Fruit fly (Drosophila melanogaster) whole organism, embryonic: ENCODE data around the gene CG17929.
A peak's percentile ranks its signal among the peaks of the same experiment; 100 is the strongest.

ENCODE experiments used
- Asciz ChIP-seq: fragments of 200-800 bp; sonication (Bioruptor generic); optimal IDR thresholded peaks from 2 replicates; lab custom pipeline; 2017; ENCODE audit warnings: missing biosample characterization, mild to moderate bottlenecking, missing genetic modification characterization, missing genetic modification reagents
- Atf6 ChIP-seq: fragments of 200-800 bp; sonication (Bioruptor generic); IDR thresholded peaks from 2 replicates; pipeline ENCODE4 v1.3.6; 2022; ENCODE audit warnings: missing biosample characterization, missing genetic modification characterization
- B-H1 ChIP-seq: fragments of 200-800 bp; sonication (Bioruptor generic); IDR thresholded peaks from 3 replicates; pipeline ENCODE4 v1.3.6; 2022; ENCODE audit warnings: missing biosample characterization, missing genetic modification characterization
- Bgb ChIP-seq: fragments of 200-800 bp; sonication (Bioruptor generic); IDR thresholded peaks from 2 replicates; pipeline ENCODE4 v1.3.6; 2022; ENCODE audit warnings: missing biosample characterization, missing genetic modification characterization; ENCODE audit not compliant: partially characterized antibody
- BtbVII ChIP-seq: fragments of 200-800 bp; sonication (Bioruptor generic); optimal IDR thresholded peaks from 3 replicates; lab custom pipeline; 2017; ENCODE audit warnings: missing biosample characterization, mild to moderate bottlenecking, missing genetic modification characterization
- CG10147 ChIP-seq: fragments of 200-800 bp; sonication (Bioruptor generic); optimal IDR thresholded peaks from 2 replicates; lab custom pipeline; 2019; ENCODE audit warnings: missing biosample characterization, mild to moderate bottlenecking, missing genetic modification characterization, moderate library complexity
- CG10209 ChIP-seq: fragments of 200-800 bp; sonication (Bioruptor generic); optimal IDR thresholded peaks from 3 replicates; lab custom pipeline; 2017; ENCODE audit warnings: missing biosample characterization, mild to moderate bottlenecking, missing genetic modification characterization, missing genetic modification reagents
- CG12299 ChIP-seq: fragments of 200-800 bp; sonication (Bioruptor generic); optimal IDR thresholded peaks from 2 replicates; lab custom pipeline; 2018; ENCODE audit warnings: missing biosample characterization, mild to moderate bottlenecking, missing genetic modification characterization
- CG12391 ChIP-seq: fragments of 200-800 bp; sonication (Bioruptor generic); optimal IDR thresholded peaks from 3 replicates; lab custom pipeline; 2018; ENCODE audit warnings: missing biosample characterization, mild to moderate bottlenecking, missing genetic modification characterization, moderate library complexity
- CG15696 ChIP-seq: fragments of 200-800 bp; sonication (Bioruptor generic); optimal IDR thresholded peaks from 2 replicates; lab custom pipeline; 2019; ENCODE audit warnings: missing biosample characterization, mild to moderate bottlenecking, missing genetic modification characterization, moderate library complexity
- CG1603 ChIP-seq: fragments of 200-800 bp; sonication (Bioruptor generic); optimal IDR thresholded peaks from 2 replicates; lab custom pipeline; 2019; ENCODE audit warnings: missing biosample characterization, mild to moderate bottlenecking, missing genetic modification characterization, moderate library complexity
- CG1647 ChIP-seq: fragments of 200-800 bp; sonication (Bioruptor generic); optimal IDR thresholded peaks from 3 replicates; lab custom pipeline; 2016; ENCODE audit warnings: missing biosample characterization, missing genetic modification characterization
- CG17328 ChIP-seq: fragments of 200-800 bp; sonication (Bioruptor generic); IDR thresholded peaks from 2 replicates; pipeline ENCODE4 v1.3.6; 2022; ENCODE audit warnings: missing biosample characterization, missing genetic modification characterization
- CG1792 ChIP-seq: fragments of 200-800 bp; sonication (Bioruptor generic); optimal IDR thresholded peaks from 2 replicates; lab custom pipeline; 2016; ENCODE audit warnings: missing biosample characterization, missing genetic modification characterization
- CG18011 ChIP-seq: fragments of 200-800 bp; sonication (Bioruptor generic); optimal IDR thresholded peaks from 2 replicates; lab custom pipeline; 2017; ENCODE audit warnings: missing biosample characterization, missing genetic modification characterization, mild to moderate bottlenecking, moderate library complexity, missing genotype
- CG18764 ChIP-seq: fragments of 200-800 bp; sonication (Bioruptor generic); optimal IDR thresholded peaks from 3 replicates; lab custom pipeline; 2016; ENCODE audit warnings: missing biosample characterization, missing genetic modification characterization
- CG2678 ChIP-seq: fragments of 200-800 bp; sonication (Bioruptor generic); optimal IDR thresholded peaks from 3 replicates; lab custom pipeline; 2019; ENCODE audit warnings: missing biosample characterization, mild to moderate bottlenecking, missing genetic modification characterization, moderate library complexity
- CG2889 ChIP-seq: fragments of 200-800 bp; sonication (Bioruptor generic); IDR thresholded peaks from 3 replicates; pipeline ENCODE4 v1.3.6; 2022; ENCODE audit warnings: missing biosample characterization, missing genetic modification characterization
- CG30020 ChIP-seq: fragments of 200-800 bp; optimal IDR thresholded peaks from 2 replicates; lab custom pipeline; 2019; ENCODE audit warnings: missing biosample characterization, mild to moderate bottlenecking, missing genetic modification characterization, moderate library complexity
- CG30403 ChIP-seq: fragments of 200-800 bp; sonication (Bioruptor generic); optimal IDR thresholded peaks from 3 replicates; lab custom pipeline; 2016; ENCODE audit warnings: missing biosample characterization, missing genetic modification characterization
- CG33213 ChIP-seq: fragments of 200-800 bp; sonication (Bioruptor generic); optimal IDR thresholded peaks from 3 replicates; lab custom pipeline; 2016; ENCODE audit warnings: missing biosample characterization, missing genetic modification characterization
- CG3995 ChIP-seq: fragments of 200-800 bp; sonication (Bioruptor generic); optimal IDR thresholded peaks from 3 replicates; lab custom pipeline; 2016; ENCODE audit warnings: missing biosample characterization, missing genetic modification characterization
- CG4360 ChIP-seq: fragments of 200-800 bp; sonication (Bioruptor generic); IDR thresholded peaks from 2 replicates; pipeline ENCODE4 v1.3.6; 2022; ENCODE audit warnings: missing biosample characterization, missing genetic modification characterization
- CG8924 ChIP-seq: fragments of 200-800 bp; optimal IDR thresholded peaks from 3 replicates; lab custom pipeline; 2019; ENCODE audit warnings: missing biosample characterization, mild to moderate bottlenecking, missing genetic modification characterization, moderate library complexity
- CG9437 ChIP-seq: fragments of 200-800 bp; sonication (Bioruptor generic); optimal IDR thresholded peaks from 2 replicates; lab custom pipeline; 2018; ENCODE audit warnings: missing biosample characterization, mild to moderate bottlenecking, missing genetic modification characterization
- CTCF ChIP-seq: fragments of 200-800 bp; sonication (Bioruptor generic); optimal IDR thresholded peaks from 2 replicates; lab custom pipeline; 2017; ENCODE audit warnings: missing biosample characterization, mild to moderate bottlenecking, missing genetic modification characterization, moderate library complexity
- Ets97D ChIP-seq: fragments of 200-800 bp; sonication (Bioruptor generic); optimal IDR thresholded peaks from 3 replicates; lab custom pipeline; 2016; ENCODE audit warnings: missing biosample characterization, missing genetic modification characterization
- Fer1 ChIP-seq: fragments of 200-800 bp; sonication (Bioruptor generic); optimal IDR thresholded peaks from 2 replicates; lab custom pipeline; 2017; ENCODE audit warnings: missing biosample characterization, mild to moderate bottlenecking, missing genetic modification characterization
- Gsc ChIP-seq: fragments of 200-800 bp; sonication (Bioruptor generic); IDR thresholded peaks from 2 replicates; pipeline ENCODE4 v1.3.6; 2022; ENCODE audit warnings: missing biosample characterization, missing genetic modification characterization
- HLHmδ ChIP-seq: fragments of 200-800 bp; sonication (Bioruptor generic); optimal IDR thresholded peaks from 2 replicates; lab custom pipeline; 2018; ENCODE audit warnings: missing biosample characterization, mild to moderate bottlenecking, missing genetic modification characterization, moderate library complexity
- Pdp1 ChIP-seq, 2 experiments: fragments of 200-800 bp; sonication (Bioruptor generic); optimal IDR thresholded peaks; 3 replicates each; lab custom pipeline; 2016; ENCODE audit warnings: missing biosample characterization in 2 of 2, missing genetic modification characterization in 2 of 2, mild to moderate bottlenecking in 1 of 2, moderate library complexity in 1 of 2
- Rfx ChIP-seq: fragments of 200-800 bp; sonication (Bioruptor generic); IDR thresholded peaks from 2 replicates; pipeline ENCODE4 v1.3.6; 2022; ENCODE audit warnings: missing biosample characterization, missing genetic modification characterization
- Sry-δ ChIP-seq: fragments of 200-800 bp; sonication (Bioruptor generic); optimal IDR thresholded peaks from 2 replicates; lab custom pipeline; 2016; ENCODE audit warnings: missing biosample characterization, missing genetic modification characterization
- Tbp ChIP-seq: fragments of >200 bp; optimal IDR thresholded peaks from 2 replicates; lab custom pipeline; 2018; ENCODE audit warnings: missing biosample characterization, missing genetic modification characterization
- Trl ChIP-seq, 3 experiments: fragments of >200 bp in 2 of 3; fragments of 200-800 bp in 1 of 3; sonication (Bioruptor generic) in 1 of 3; optimal IDR thresholded peaks; 2 replicates in 1 of 3; 3 replicates in 2 of 3; lab custom pipeline; 2016 to 2017; ENCODE audit warnings: missing biosample characterization in 1 of 3, missing genetic modification characterization in 1 of 3
- ato ChIP-seq: fragments of 200-800 bp; sonication (Bioruptor generic); IDR thresholded peaks from 2 replicates; pipeline ENCODE4 v1.3.6; 2022; ENCODE audit warnings: missing biosample characterization, missing genetic modification characterization; ENCODE audit not compliant: partially characterized antibody
- br ChIP-seq: fragments of >200 bp; optimal IDR thresholded peaks from 2 replicates; lab custom pipeline; 2017
- ci ChIP-seq: fragments of 200-800 bp; sonication (Bioruptor generic); IDR thresholded peaks from 3 replicates; pipeline ENCODE4 v1.3.6; 2022; ENCODE audit warnings: missing biosample characterization, missing genetic modification characterization
- dmrt11E ChIP-seq: fragments of 200-800 bp; sonication (Bioruptor generic); optimal IDR thresholded peaks from 3 replicates; lab custom pipeline; 2018; ENCODE audit warnings: missing biosample characterization, mild to moderate bottlenecking, missing genetic modification characterization, moderate library complexity
- gfzf ChIP-seq: fragments of 200-800 bp; sonication (Bioruptor generic); optimal IDR thresholded peaks from 2 replicates; lab custom pipeline; 2016; ENCODE audit warnings: missing biosample characterization, mild to moderate bottlenecking, missing genetic modification characterization, moderate library complexity
- gro ChIP-seq: fragments of 200-800 bp; sonication (Bioruptor generic); optimal IDR thresholded peaks from 2 replicates; lab custom pipeline; 2016; ENCODE audit warnings: missing biosample characterization, missing genetic modification characterization
- gsb-n ChIP-seq: fragments of 200-800 bp; sonication (Bioruptor generic); optimal IDR thresholded peaks from 3 replicates; lab custom pipeline; 2018; ENCODE audit warnings: missing biosample characterization, mild to moderate bottlenecking, missing genetic modification characterization
- h ChIP-seq: fragments of >200 bp; optimal IDR thresholded peaks from 2 replicates; lab custom pipeline; 2017
- hbn ChIP-seq: fragments of 200-800 bp; sonication (Bioruptor generic); IDR thresholded peaks from 2 replicates; pipeline ENCODE4 v1.3.6; 2022; ENCODE audit warnings: missing biosample characterization, missing genetic modification characterization; ENCODE audit not compliant: partially characterized antibody
- her ChIP-seq: fragments of 200-800 bp; sonication (Bioruptor generic); optimal IDR thresholded peaks from 2 replicates; lab custom pipeline; 2016; ENCODE audit warnings: missing biosample characterization, missing genetic modification characterization
- maf-S ChIP-seq: fragments of 200-800 bp; sonication (Bioruptor generic); optimal IDR thresholded peaks from 2 replicates; lab custom pipeline; 2016; ENCODE audit warnings: missing biosample characterization, missing genetic modification characterization
- sima ChIP-seq: fragments of 200-800 bp; sonication (Bioruptor generic); optimal IDR thresholded peaks from 2 replicates; lab custom pipeline; 2016; ENCODE audit warnings: missing biosample characterization, missing genetic modification characterization
- tll ChIP-seq, 2 experiments: fragments of 200-800 bp in 1 of 2; fragments of >200 bp in 1 of 2; sonication (Bioruptor generic) in 1 of 2; optimal IDR thresholded peaks; 2 replicates each; lab custom pipeline; 2017 to 2019; ENCODE audit warnings: missing biosample characterization in 2 of 2, missing genetic modification characterization in 2 of 2, mild to moderate bottlenecking in 1 of 2, moderate library complexity in 1 of 2
- trem ChIP-seq: fragments of 200-800 bp; optimal IDR thresholded peaks from 3 replicates; lab custom pipeline; 2019; ENCODE audit warnings: missing biosample characterization, mild to moderate bottlenecking, missing genetic modification characterization, moderate library complexity
- twi ChIP-seq: fragments of 200-800 bp; optimal IDR thresholded peaks from 2 replicates; lab custom pipeline; 2019; ENCODE audit warnings: missing biosample characterization, mild to moderate bottlenecking, missing genetic modification characterization, moderate library complexity
- unc-4 ChIP-seq: fragments of 200-800 bp; sonication (Bioruptor generic); IDR thresholded peaks from 2 replicates; pipeline ENCODE4 v1.3.6; 2022; ENCODE audit warnings: missing biosample characterization, missing genetic modification characterization; ENCODE audit not compliant: partially characterized antibody

The CG17929 gene

DNA sequence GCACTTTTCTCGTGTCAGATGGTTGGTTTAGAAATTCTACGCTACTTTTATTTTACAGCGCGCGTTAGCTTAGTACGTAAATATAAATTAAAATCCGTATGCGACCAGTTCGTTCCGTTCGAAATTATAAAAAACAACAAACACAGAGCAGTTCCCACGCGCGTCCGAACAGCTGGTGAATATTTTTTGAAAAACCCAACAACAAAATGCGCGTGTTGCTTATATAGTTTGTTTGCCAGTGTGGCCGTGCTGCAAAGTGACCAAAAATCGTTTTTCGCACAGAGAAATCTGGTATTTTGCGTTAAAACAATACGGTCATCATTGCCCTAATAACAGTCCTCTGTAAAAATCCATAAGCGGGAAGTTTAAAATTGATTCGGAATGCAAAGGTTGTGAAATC is 13.1 kb downstream of the CG17929 start:
- TF ChIP-seq maf-S (GFP tag; lab: Kevin White, UChicago), result peak; percentile 9
- TF ChIP-seq twi (tag; lab: Kevin White, UChicago), result peak; percentile 6
- TF ChIP-seq Atf6 (GFP tag; lab: Robert Waterston, UW), result no peak
- TF ChIP-seq ci, result 0 out of 3 replicates have a peak, but pooled peaks have one; percentile 22
- peak; percentile 92 for TF ChIP-seq Tbp (GFP tag; lab: Kevin White, UChicago)
- no peak for TF ChIP-seq CG17328 (GFP tag; lab: Robert Waterston, UW)
- peak; percentile 43 for TF ChIP-seq CG8924
- no peak for TF ChIP-seq Trl (optimal IDR thresholded peaks at IDR 0.05; lab: Kevin White, UChicago)
- TF ChIP-seq Trl (GFP tag; optimal IDR thresholded peaks at IDR 0.05; lab: Kevin White, UChicago), result no peak
- no peak for TF ChIP-seq Gsc (GFP tag; lab: Robert Waterston, UW)
- TF ChIP-seq CG2889, result no peak
- no peak for TF ChIP-seq CG18764
- TF ChIP-seq CG33213 (GFP tag; lab: Kevin White, UChicago), result peak; percentile 29
- TF ChIP-seq Asciz (GFP tag; lab: Kevin White, UChicago), result no peak
- no peak for TF ChIP-seq CG9437 (GFP tag; lab: Kevin White, UChicago)
- no peak for TF ChIP-seq sima (GFP tag; lab: Kevin White, UChicago)
- TF ChIP-seq BtbVII, result no peak
- TF ChIP-seq br (lab: Kevin White, UChicago), result no peak
- TF ChIP-seq CG4360 (GFP tag; lab: Robert Waterston, UW), result peak; percentile 97
- peak; percentile 75 for TF ChIP-seq trem (tag; lab: Kevin White, UChicago)
- TF ChIP-seq CG1647, result no peak
- TF ChIP-seq gro (GFP tag; lab: Kevin White, UChicago), result peak; percentile 40
- TF ChIP-seq CG2678 (tag; lab: Kevin White, UChicago), result no peak
- TF ChIP-seq B-H1 (GFP tag; lab: Robert Waterston, UW), result no peak
- TF ChIP-seq Fer1 (GFP tag; lab: Kevin White, UChicago), result peak; percentile 36
- peak; percentile 15 for TF ChIP-seq gsb-n
- no peak for TF ChIP-seq CG30403 (GFP tag; lab: Kevin White, UChicago)
- no peak for TF ChIP-seq CG15696 (tag; lab: Kevin White, UChicago)
- peak in 1 of 2 experiments; percentile 61 for TF ChIP-seq Pdp1 (GFP tag; optimal IDR thresholded peaks at IDR 0.05; lab: Kevin White, UChicago)
- TF ChIP-seq Ets97D (GFP tag; lab: Kevin White, UChicago), result peak; percentile 39
- no peak for TF ChIP-seq CG1792
- TF ChIP-seq CG18011, result no peak
- peak; percentile 16; the same call in 1 of the 2 replicates for TF ChIP-seq ato (GFP tag; lab: Robert Waterston, UW)
- peak; percentile 51 for TF ChIP-seq Sry-δ
- TF ChIP-seq CG10209, result no peak
- TF ChIP-seq CG3995 (GFP tag; lab: Kevin White, UChicago), result no peak
- TF ChIP-seq CTCF (GFP tag; lab: Kevin White, UChicago), result peak; percentile 23
- no peak for TF ChIP-seq h (lab: Kevin White, UChicago)
- TF ChIP-seq Bgb (GFP tag; lab: Robert Waterston, UW), result no peak; the same call in 1 of the 2 replicates
- no peak for TF ChIP-seq hbn (GFP tag; lab: Robert Waterston, UW)
- TF ChIP-seq CG1603 (tag; lab: Kevin White, UChicago), result peak; percentile 79
- TF ChIP-seq tll (GFP tag; optimal IDR thresholded peaks at IDR 0.05; lab: Kevin White, UChicago), result no peak
- TF ChIP-seq gfzf, result peak; percentile 99
- TF ChIP-seq CG12299 (tag; lab: Kevin White, UChicago), result no peak
- TF ChIP-seq HLHmδ, result no peak
- peak; percentile 41 for TF ChIP-seq unc-4
- no peak for TF ChIP-seq Rfx
- TF ChIP-seq CG12391 (tag; lab: Kevin White, UChicago), result peak; percentile 32
- no peak for TF ChIP-seq dmrt11E
- peak; percentile 12 for TF ChIP-seq CG10147
- no peak for TF ChIP-seq her (GFP tag; lab: Kevin White, UChicago)
- TF ChIP-seq CG30020 (tag; lab: Kevin White, UChicago), result peak; percentile 10
